Worm (Caenorhabditis elegans) whole organism, L3 larva: Measurements from ENCODE around the gene timm-17B.2.

ENCODE experiments used
- R02D3.7 ChIP-seq: fragments of 150-350 bp; optimal IDR thresholded peaks from 2 replicates; lab custom pipeline; 2014; ENCODE audit warnings: missing biosample characterization, missing genetic modification characterization
- ZK546.5 ChIP-seq: sonication (generic microtip); optimal IDR thresholded peaks from 2 replicates; lab custom pipeline; 2017; ENCODE audit warnings: missing biosample characterization, missing genetic modification characterization
- aly-2 ChIP-seq: fragments of 150-350 bp; optimal IDR thresholded peaks from 2 replicates; lab custom pipeline; 2014; ENCODE audit warnings: missing biosample characterization, missing genetic modification characterization
- ama-1 ChIP-seq: fragments of 150-350 bp; optimal IDR thresholded peaks from 2 replicates; lab custom pipeline; 2018
- ceh-16 ChIP-seq: sonication (generic microtip); optimal IDR thresholded peaks from 2 replicates; lab custom pipeline; 2017; ENCODE audit warnings: missing biosample characterization, missing genetic modification characterization
- ceh-28 ChIP-seq: fragments of 150-350 bp; optimal IDR thresholded peaks from 2 replicates; lab custom pipeline; 2014; ENCODE audit warnings: missing biosample characterization, missing genetic modification reagents, missing genetic modification characterization
- ceh-9 ChIP-seq: sonication (generic microtip); optimal IDR thresholded peaks from 2 replicates; lab custom pipeline; 2018; ENCODE audit warnings: missing biosample characterization, missing genetic modification characterization
- egl-5 ChIP-seq: fragments of 150-350 bp; optimal IDR thresholded peaks from 2 replicates; lab custom pipeline; 2017; ENCODE audit warnings: missing biosample characterization, missing genetic modification reagents, missing genetic modification characterization, inconsistent platforms
- elt-1 ChIP-seq: fragments of 150-350 bp; optimal IDR thresholded peaks from 2 replicates; lab custom pipeline; 2014; ENCODE audit warnings: missing biosample characterization, missing genetic modification characterization
- elt-2 ChIP-seq: sonication (generic microtip); optimal IDR thresholded peaks from 2 replicates; lab custom pipeline; 2016; ENCODE audit warnings: missing genetic modification reagents, mild to moderate bottlenecking, missing genetic modification characterization, missing compliant biosample characterization
- elt-3 ChIP-seq, 3 experiments: fragments of 150-350 bp in 1 of 3; sonication (generic microtip) in 2 of 3; optimal IDR thresholded peaks; 2 replicates in 2 of 3; 4 replicates in 1 of 3; lab custom pipeline; 2014 to 2017; ENCODE audit warnings: missing biosample characterization in 3 of 3, missing genetic modification characterization in 3 of 3
- eor-1 ChIP-seq, 2 experiments: fragments of 150-350 bp; optimal IDR thresholded peaks; 2 replicates each; lab custom pipeline; 2014 to 2018; ENCODE audit warnings: missing biosample characterization in 2 of 2, missing genetic modification characterization in 2 of 2
- fkh-10 ChIP-seq: sonication (generic microtip); optimal IDR thresholded peaks from 2 replicates; lab custom pipeline; 2017; ENCODE audit warnings: missing biosample characterization, missing genetic modification reagents, missing genetic modification characterization
- hmg-11 ChIP-seq: sonication (generic microtip); optimal IDR thresholded peaks from 2 replicates; lab custom pipeline; 2016; ENCODE audit warnings: missing genetic modification characterization, missing compliant biosample characterization
- jun-1 ChIP-seq: fragments of 150-350 bp; optimal IDR thresholded peaks from 2 replicates; lab custom pipeline; 2014; ENCODE audit warnings: missing biosample characterization, missing genetic modification reagents, missing genetic modification characterization
- lin-15B ChIP-seq: fragments of 150-350 bp; optimal IDR thresholded peaks from 2 replicates; lab custom pipeline; 2014; ENCODE audit warnings: missing biosample characterization, missing genetic modification characterization
- lin-39 ChIP-seq: fragments of 150-350 bp; optimal IDR thresholded peaks from 2 replicates; lab custom pipeline; 2018; ENCODE audit warnings: missing biosample characterization, missing genetic modification reagents, missing genetic modification characterization
- lsy-12 ChIP-seq: sonication (generic microtip); optimal IDR thresholded peaks from 2 replicates; lab custom pipeline; 2016; ENCODE audit warnings: mild to moderate bottlenecking, missing genetic modification characterization, missing compliant biosample characterization
- nfya-1 ChIP-seq: sonication (generic microtip); optimal IDR thresholded peaks from 2 replicates; lab custom pipeline; 2017; ENCODE audit warnings: missing genetic modification characterization, mild to moderate bottlenecking, missing compliant biosample characterization, antibody characterized with exemption, moderate library complexity; ENCODE audit not compliant: insufficient read depth
- nhr-11 ChIP-seq: fragments of 150-350 bp; optimal IDR thresholded peaks from 2 replicates; lab custom pipeline; 2014; ENCODE audit warnings: missing biosample characterization, missing genetic modification characterization
- nhr-23 ChIP-seq: fragments of 150-350 bp; optimal IDR thresholded peaks from 2 replicates; lab custom pipeline; 2014; ENCODE audit warnings: missing biosample characterization, missing genetic modification reagents, missing genetic modification characterization
- nhr-237 ChIP-seq: fragments of 150-350 bp; optimal IDR thresholded peaks from 2 replicates; lab custom pipeline; 2014; ENCODE audit warnings: missing biosample characterization, missing genetic modification characterization
- nhr-25 ChIP-seq: sonication (generic microtip); optimal IDR thresholded peaks from 2 replicates; lab custom pipeline; 2017; ENCODE audit warnings: missing biosample characterization, missing genetic modification characterization
- nhr-28 ChIP-seq: fragments of 150-350 bp; optimal IDR thresholded peaks from 2 replicates; lab custom pipeline; 2014; ENCODE audit warnings: missing biosample characterization, missing genetic modification characterization
- nhr-76 ChIP-seq: fragments of 150-350 bp; sonication (generic microtip); optimal IDR thresholded peaks from 5 replicates; lab custom pipeline; 2014; ENCODE audit warnings: missing biosample characterization, missing genetic modification characterization
- pha-4 ChIP-seq: fragments of 150-350 bp; optimal IDR thresholded peaks from 2 replicates; lab custom pipeline; 2014; ENCODE audit warnings: missing biosample characterization, missing genetic modification reagents, missing genetic modification characterization
- pqm-1 ChIP-seq: fragments of 150-350 bp; optimal IDR thresholded peaks from 2 replicates; lab custom pipeline; 2017; ENCODE audit warnings: missing biosample characterization, missing genetic modification characterization, inconsistent platforms
- sea-2 ChIP-seq: fragments of 150-350 bp; sonication (generic microtip); optimal IDR thresholded peaks from 4 replicates; lab custom pipeline; 2014; ENCODE audit warnings: missing biosample characterization, missing genetic modification reagents, missing genetic modification characterization
- skn-1 ChIP-seq: fragments of 150-350 bp; optimal IDR thresholded peaks from 2 replicates; lab custom pipeline; 2014; ENCODE audit warnings: missing biosample characterization, missing genetic modification characterization
- snpc-4 ChIP-seq: fragments of 150-350 bp; optimal IDR thresholded peaks from 2 replicates; lab custom pipeline; 2014; ENCODE audit warnings: missing biosample characterization, missing genetic modification characterization
- unc-39 ChIP-seq: sonication (generic microtip); optimal IDR thresholded peaks from 4 replicates; lab custom pipeline; 2017; ENCODE audit warnings: missing biosample characterization, missing genetic modification characterization
- unc-62 ChIP-seq: fragments of 150-350 bp; sonication (generic microtip); optimal IDR thresholded peaks from 4 replicates; lab custom pipeline; 2014; ENCODE audit warnings: missing biosample characterization, missing genetic modification reagents, missing genetic modification characterization
- zag-1 ChIP-seq: fragments of 150-350 bp; optimal IDR thresholded peaks from 2 replicates; lab custom pipeline; 2014; ENCODE audit warnings: missing biosample characterization, missing genetic modification characterization
- ztf-11 ChIP-seq: fragments of 150-350 bp; optimal IDR thresholded peaks from 2 replicates; lab custom pipeline; 2014; ENCODE audit warnings: missing biosample characterization, missing genetic modification characterization
- ztf-4 ChIP-seq: fragments of 150-350 bp; optimal IDR thresholded peaks from 2 replicates; lab custom pipeline; 2014; ENCODE audit warnings: missing biosample characterization, missing genetic modification characterization

The timm-17B.2 gene

DNA sequence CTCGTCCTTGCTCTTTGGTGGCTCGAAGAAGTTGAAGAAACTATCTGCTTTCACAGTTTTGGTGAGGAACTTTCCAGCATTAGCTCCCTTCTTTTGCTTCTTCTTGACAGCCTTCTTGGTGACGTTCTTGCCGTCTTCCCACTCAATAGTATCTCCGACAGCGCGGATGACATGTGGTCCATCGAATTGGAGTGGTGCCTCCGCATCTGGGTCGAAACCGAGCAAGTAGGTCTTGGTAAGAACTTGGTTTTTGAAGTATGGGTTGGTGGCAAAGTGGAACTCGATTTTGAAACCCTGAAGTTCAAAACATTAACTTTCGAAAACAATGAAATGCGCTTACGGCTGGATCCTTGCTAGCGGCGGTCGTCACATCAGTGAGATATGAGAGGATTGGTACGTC lies 18.2 kb upstream of the timm-17B.2 start:
- TF ChIP-seq nhr-23 (tag; lab: Kevin White, UChicago) (no peak), aly-2 (tag; lab: Kevin White, UChicago) (no peak), ceh-9 (tag; lab: Kevin White, UChicago) (no peak), nhr-76 (tag; lab: Kevin White, UChicago) (no peak), ztf-4 (tag; lab: Kevin White, UChicago) (no peak)

DNA sequence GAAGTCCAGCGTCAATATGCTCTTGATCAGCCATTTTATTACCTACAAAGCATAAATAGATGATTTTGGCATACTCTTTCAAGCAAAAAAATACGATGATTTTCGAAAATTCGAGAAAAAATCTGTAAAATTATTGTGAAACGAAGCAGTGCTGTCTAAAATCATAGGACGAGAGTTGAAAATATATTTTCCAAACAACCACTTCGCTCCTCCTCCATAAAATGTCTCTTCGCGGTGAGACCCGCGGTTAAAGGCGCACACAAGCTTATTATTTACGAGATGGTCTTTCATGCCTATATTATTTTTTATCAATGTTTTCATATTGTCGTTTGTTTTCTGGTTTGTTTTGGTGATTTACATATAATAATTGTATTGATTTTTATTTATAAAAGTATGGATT lies 17.2 kb upstream of the timm-17B.2 start, which contains the start of gene nap-1:
TSS of gene nap-1 (minus strand) at position 42 of the 400 bp plus-strand sequence.
- TF ChIP-seq pqm-1 (peak; percentile 43), nhr-23 (tag; lab: Kevin White, UChicago) (peak; percentile 75), ZK546.5 (tag; lab: Kevin White, UChicago) (no peak), unc-39 (tag; lab: Kevin White, UChicago) (no peak), nhr-28 (no peak), zag-1 (no peak), elt-3 (tag; optimal IDR thresholded peaks at IDR 0.05; lab: Kevin White, UChicago) (no peak), lin-39 (tag; lab: Kevin White, UChicago) (peak; percentile 84), snpc-4 (tag; lab: Kevin White, UChicago) (peak; percentile 83), nhr-25 (tag; lab: Kevin White, UChicago) (peak; percentile 47), nhr-76 (tag; lab: Kevin White, UChicago) (no peak), egl-5 (tag; lab: Kevin White, UChicago) (peak; percentile 85), pha-4 (tag; lab: Kevin White, UChicago) (peak; percentile 95), lin-15B (tag; lab: Kevin White, UChicago) (peak; percentile 82), jun-1 (tag; lab: Kevin White, UChicago) (no peak), ztf-4 (tag; lab: Kevin White, UChicago) (peak; percentile 62), ama-1 (lab: Kevin White, UChicago) (peak; percentile 14), elt-2 (tag; lab: Kevin White, UChicago) (peak; percentile 58), skn-1 (peak; percentile 33), elt-1 (tag; lab: Kevin White, UChicago) (no peak), nfya-1 (tag; lab: Kevin White, UChicago) (peak; percentile 87), fkh-10 (GFP tag; lab: Kevin White, UChicago) (peak; percentile 24), ceh-28 (peak; percentile 39), unc-62 (GFP tag; lab: Kevin White, UChicago) (peak; percentile 26), ztf-11 (no peak), R02D3.7 (tag; lab: Kevin White, UChicago) (peak; percentile 97), hmg-11 (peak; percentile 68)

DNA sequence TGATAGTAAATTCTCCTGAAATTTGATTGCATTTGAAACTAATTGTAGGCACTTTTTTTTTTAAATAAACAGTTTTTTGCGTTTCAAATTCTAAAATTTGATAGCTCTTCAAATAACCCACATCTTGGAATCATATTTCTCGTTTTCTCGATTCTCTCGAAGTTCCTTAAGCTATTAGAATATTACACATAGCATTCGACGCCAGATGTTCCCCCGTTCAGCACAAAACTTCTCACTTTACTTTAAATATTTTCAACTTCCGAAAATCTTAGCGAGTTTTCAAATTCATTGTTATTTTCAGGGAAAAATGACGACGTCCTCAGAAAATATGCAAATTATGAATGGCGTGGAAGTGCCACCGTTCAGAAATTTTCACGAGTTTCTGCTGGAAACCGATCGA lies 16.8 kb upstream of the timm-17B.2 start, which contains the start of gene praf-3:
TSS of gene praf-3 (plus strand) at position 301 of the 400 bp plus-strand sequence.
- no peak for TF ChIP-seq ceh-16 (tag; lab: Kevin White, UChicago)
- no peak for TF ChIP-seq sea-2 (GFP tag; lab: Kevin White, UChicago)

DNA sequence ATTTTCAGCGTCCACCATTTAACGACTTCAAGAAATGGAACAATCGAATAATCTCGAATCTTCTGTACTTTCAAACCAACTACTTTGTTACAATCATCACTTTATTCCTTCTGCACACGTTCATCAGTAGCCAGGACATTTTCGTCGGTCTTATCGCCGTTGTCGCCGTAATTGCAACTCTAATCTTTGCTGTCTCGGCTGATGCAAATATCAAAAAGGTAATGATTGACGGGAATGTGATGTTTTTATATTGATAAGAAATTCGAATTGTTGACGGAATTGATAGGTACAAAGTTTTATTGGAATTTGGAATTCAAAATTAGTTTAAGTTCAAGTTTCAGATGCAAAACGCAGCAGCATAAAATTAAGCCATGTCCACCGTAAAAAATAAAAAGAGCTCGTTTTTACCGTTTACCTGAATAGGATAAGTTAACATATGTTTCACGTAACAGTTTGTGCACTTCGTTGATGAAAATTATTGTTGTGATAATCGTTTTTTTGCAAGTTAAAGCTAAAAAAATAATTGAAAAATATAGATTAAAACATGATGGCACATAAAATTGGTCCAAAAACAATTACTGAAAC lies 16.1 kb upstream of the timm-17B.2 start:
- peak; percentile 89 for TF ChIP-seq pqm-1
- peak; percentile 97 for TF ChIP-seq elt-2 (tag; lab: Kevin White, UChicago)
- no peak for TF ChIP-seq nhr-11 (tag; lab: Kevin White, UChicago)
- TF ChIP-seq pha-4 (tag; lab: Kevin White, UChicago): peak; percentile 59
- peak; percentile 32 for TF ChIP-seq jun-1 (tag; lab: Kevin White, UChicago)
- no peak for TF ChIP-seq eor-1 (tag; optimal IDR thresholded peaks at IDR 0.05; lab: Kevin White, UChicago)
- TF ChIP-seq, all 47 proteins: peak for 4

DNA sequence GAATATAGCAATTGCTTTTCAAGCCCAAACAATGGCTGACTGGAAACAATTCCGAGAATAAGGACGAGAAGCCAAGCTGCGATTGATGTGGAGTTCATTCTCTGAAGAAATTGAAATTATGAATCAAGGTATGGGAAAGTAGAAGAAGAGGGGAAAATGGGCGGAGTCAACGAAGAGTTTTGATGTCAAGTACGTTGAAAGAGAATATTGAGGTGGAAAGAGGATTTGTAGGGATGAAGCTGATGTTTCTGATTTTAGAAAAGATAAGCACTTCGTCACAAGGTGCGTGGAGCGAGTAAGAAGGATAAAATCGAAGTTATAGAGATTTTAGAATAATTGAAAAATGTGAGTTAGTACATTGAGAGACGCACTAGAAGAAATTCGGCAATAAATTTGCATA lies 13.8 kb upstream of the timm-17B.2 start, which contains the start of gene D2096.9:
TSS of gene D2096.9 (minus strand) at position 101 of the 400 bp plus-strand sequence.
- TF ChIP-seq nhr-76 (tag; lab: Kevin White, UChicago) (no peak), ceh-28 (no peak), lsy-12 (tag; lab: Kevin White, UChicago) (no peak), lin-39 (tag; lab: Kevin White, UChicago) (no peak), nhr-237 (tag; lab: Kevin White, UChicago) (no peak), hmg-11 (no peak), skn-1 (no peak), lin-15B (tag; lab: Kevin White, UChicago) (no peak)
